Worm (Caenorhabditis elegans) whole organism, L3 larva: ENCODE measurements around the gene Y116A8C.20.

Experiments used
- ama-1 ChIP-seq: fragments of 150-350 bp; optimal IDR thresholded peaks from 2 replicates; lab custom pipeline; 2018
- ceh-82 ChIP-seq: fragments of 150-350 bp; optimal IDR thresholded peaks from 2 replicates; lab custom pipeline; 2014; ENCODE audit warnings: missing biosample characterization, missing genetic modification characterization
- egl-27 ChIP-seq: sonication (generic microtip); optimal IDR thresholded peaks from 4 replicates; lab custom pipeline; 2017; ENCODE audit warnings: missing biosample characterization, missing genetic modification reagents, missing genetic modification characterization
- fkh-10 ChIP-seq: sonication (generic microtip); optimal IDR thresholded peaks from 2 replicates; lab custom pipeline; 2017; ENCODE audit warnings: missing biosample characterization, missing genetic modification reagents, missing genetic modification characterization
- lin-15B ChIP-seq: fragments of 150-350 bp; optimal IDR thresholded peaks from 2 replicates; lab custom pipeline; 2014; ENCODE audit warnings: missing biosample characterization, missing genetic modification characterization
- nfya-1 ChIP-seq: sonication (generic microtip); optimal IDR thresholded peaks from 2 replicates; lab custom pipeline; 2017; ENCODE audit warnings: missing genetic modification characterization, mild to moderate bottlenecking, missing compliant biosample characterization, antibody characterized with exemption, moderate library complexity; ENCODE audit not compliant: insufficient read depth
- nhr-11 ChIP-seq: fragments of 150-350 bp; optimal IDR thresholded peaks from 2 replicates; lab custom pipeline; 2014; ENCODE audit warnings: missing biosample characterization, missing genetic modification characterization
- nhr-12 ChIP-seq: fragments of 150-350 bp; optimal IDR thresholded peaks from 2 replicates; lab custom pipeline; 2014; ENCODE audit warnings: missing biosample characterization, missing genetic modification characterization
- nhr-237 ChIP-seq: fragments of 150-350 bp; optimal IDR thresholded peaks from 2 replicates; lab custom pipeline; 2014; ENCODE audit warnings: missing biosample characterization, missing genetic modification characterization
- nhr-25 ChIP-seq: sonication (generic microtip); optimal IDR thresholded peaks from 2 replicates; lab custom pipeline; 2017; ENCODE audit warnings: missing biosample characterization, missing genetic modification characterization
- nhr-77 ChIP-seq: fragments of 150-350 bp; optimal IDR thresholded peaks from 2 replicates; lab custom pipeline; 2014; ENCODE audit warnings: missing biosample characterization, missing genetic modification characterization

DNA sequence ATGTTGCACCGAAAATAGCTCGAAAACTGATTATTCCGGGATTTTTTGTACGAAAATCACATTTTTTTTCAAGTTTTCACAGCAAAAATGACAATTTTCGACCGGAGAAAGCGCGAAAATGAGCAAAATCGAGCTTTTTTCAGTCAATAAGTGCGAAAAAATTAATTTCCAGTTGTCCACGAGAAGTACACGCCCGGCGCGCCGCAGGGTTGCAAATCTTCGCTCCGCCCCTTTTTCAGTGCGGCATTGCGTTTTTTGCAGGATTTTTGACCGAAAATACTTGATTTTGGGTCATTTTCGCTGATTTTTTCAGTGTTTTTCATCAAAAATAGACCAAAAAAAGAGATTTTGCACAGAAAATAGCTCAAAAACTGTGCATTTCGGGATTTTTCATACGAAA, 43.6 kb downstream of the Y116A8C.20 start:
- TF ChIP-seq nhr-25 (tag; lab: Kevin White, UChicago) (no peak), egl-27 (no peak), lin-15B (tag; lab: Kevin White, UChicago) (peak; percentile 46), fkh-10 (GFP tag; lab: Kevin White, UChicago) (no peak), nfya-1 (peak; percentile 0), nhr-237 (tag; lab: Kevin White, UChicago) (no peak), nhr-11 (tag; lab: Kevin White, UChicago) (no peak), nhr-12 (tag; lab: Kevin White, UChicago) (no peak), ceh-82 (tag; lab: Kevin White, UChicago) (no peak), nhr-77 (no peak), ama-1 (lab: Kevin White, UChicago) (no peak)
